Worm (Caenorhabditis elegans): ENCODE results near the gene F19G12.3.

The F19G12.3 gene

ce11 chrX:1379391-1379790 lies 45.2 kb upstream of the F19G12.3 start (continued):
- TF ChIP-seq dpff-1 (tag; optimal IDR thresholded peaks at IDR 0.05) (no peak), ekl-4 (GFP tag; IDR thresholded peaks at IDR 0.05) (peak; percentile 66), nfyb-1 (GFP tag; IDR thresholded peaks at IDR 0.05) (peak; percentile 92), madf-10 (tag; optimal IDR thresholded peaks at IDR 0.05) (peak; percentile 76), F33H1.4 (GFP tag; IDR thresholded peaks at IDR 0.05) (no peak), hlh-26 (GFP tag; conservative IDR thresholded peaks at IDR 0.05) (no peak), xnd-1 (tag; optimal IDR thresholded peaks at IDR 0.05) (no peak), ztf-26 (tag; optimal IDR thresholded peaks at IDR 0.05) (peak; percentile 68), zim-3 (tag; optimal IDR thresholded peaks at IDR 0.05) (peak; percentile 75), sptf-2 (GFP tag; optimal IDR thresholded peaks at IDR 0.05) (peak; percentile 71), nhr-90 (tag; optimal IDR thresholded peaks at IDR 0.05) (peak; percentile 88), Y53F4B.3 (GFP tag; IDR thresholded peaks at IDR 0.05) (no peak), F37B4.10 (GFP tag; IDR thresholded peaks at IDR 0.05) (no peak), nhr-27 (tag; optimal IDR thresholded peaks at IDR 0.05) (peak; percentile 51), rcor-1 (GFP tag; IDR thresholded peaks at IDR 0.05) (peak; percentile 64), F57C9.4 (tag; optimal IDR thresholded peaks at IDR 0.05) (no peak), C06A6.2 (GFP tag; conservative IDR thresholded peaks at IDR 0.05) (0 out of 2 replicates have a peak, but pooled peaks have one; percentile 30), mcd-1 (GFP tag; IDR thresholded peaks at IDR 0.05) (peak; percentile 74), tbp1 (GFP tag; optimal IDR thresholded peaks at IDR 0.05) (peak; percentile 91), dox-1 (GFP tag; IDR thresholded peaks at IDR 0.05) (peak; percentile 94), ceh-91 (GFP tag; IDR thresholded peaks at IDR 0.05) (no peak), aptf-2 (GFP tag; conservative IDR thresholded peaks at IDR 0.05) (no peak), hmg-20 (GFP tag; IDR thresholded peaks at IDR 0.05) (0 out of 2 replicates have a peak, but pooled peaks have one; percentile 65), pha-4 (tag; optimal IDR thresholded peaks at IDR 0.05) (no peak), sdz-38 (tag; optimal IDR thresholded peaks at IDR 0.05) (no peak), let-526 (GFP tag; IDR thresholded peaks at IDR 0.05) (no peak), lin-35 (GFP tag; optimal IDR thresholded peaks at IDR 0.05) (peak in 1 of 3 experiments; percentile 64), B0336.3 (GFP tag; IDR thresholded peaks at IDR 0.05) (peak; percentile 74), lin-26 (GFP tag; IDR thresholded peaks at IDR 0.05) (peak; percentile 83), B0035.1 (tag; optimal IDR thresholded peaks at IDR 0.05) (peak; percentile 79), F10E7.11 (tag; optimal IDR thresholded peaks at IDR 0.05) (peak; percentile 71), T26A5.8 (tag; optimal IDR thresholded peaks at IDR 0.05) (peak; percentile 8), mes-4 (tag; optimal IDR thresholded peaks at IDR 0.05) (peak; percentile 57), unc-62 (GFP tag; optimal IDR thresholded peaks at IDR 0.05) (no peak), lir-1 (GFP tag; conservative IDR thresholded peaks at IDR 0.05) (no peak; the same call in 1 of the 2 replicates), akir-1 (GFP tag; optimal IDR thresholded peaks at IDR 0.05) (peak; percentile 29), B0019.2 (GFP tag; conservative IDR thresholded peaks at IDR 0.05) (no peak; the same call in 1 of the 2 replicates), ceh-100 (GFP tag; IDR thresholded peaks at IDR 0.05) (peak; percentile 46; the same call in 1 of the 2 replicates), ztf-25 (GFP tag; IDR thresholded peaks at IDR 0.05) (0 out of 2 replicates have a peak, but pooled peaks have one; percentile 66), somi-1 (GFP tag; optimal IDR thresholded peaks at IDR 0.05) (peak; percentile 51), snpc-1.1 (tag; optimal IDR thresholded peaks at IDR 0.05; ENCODE audit: insufficient read depth) (peak; percentile 50), lsy-27 (tag; optimal IDR thresholded peaks at IDR 0.05; ENCODE audit: borderline replicate concordance, insufficient read depth) (no peak), repo-1 (tag; optimal IDR thresholded peaks at IDR 0.05) (peak; percentile 54), madf-6 (GFP tag; IDR thresholded peaks at IDR 0.05) (peak; percentile 51; the same call in 1 of the 2 replicates), snpc-3.4 (tag; optimal IDR thresholded peaks at IDR 0.05) (peak; percentile 18), F39B2.1 (GFP tag; IDR thresholded peaks at IDR 0.05) (no peak), tbx-9 (tag; optimal IDR thresholded peaks at IDR 0.05; ENCODE audit: borderline replicate concordance) (no peak), F23B12.7 (tag; optimal IDR thresholded peaks at IDR 0.05; ENCODE audit: insufficient read depth) (peak; percentile 23)

Measured in whole organism, young adult.